Worm (Caenorhabditis elegans) whole organism, young adult: ENCODE measurements around the gene srb-3.

Experiments used
- B0261.1 ChIP-seq: sonication (generic microtip); optimal IDR thresholded peaks from 2 replicates; lab custom pipeline; 2016; ENCODE audit warnings: mild to moderate bottlenecking, missing genetic modification characterization, moderate library complexity, missing compliant biosample characterization
- B0336.3 ChIP-seq: fragments of 200-800 bp; sonication (Bioruptor generic); IDR thresholded peaks from 2 replicates; pipeline ENCODE4 v1.3.6; 2022; ENCODE audit warnings: missing genetic modification characterization, missing compliant biosample characterization
- C06A6.2 ChIP-seq: fragments of 200-800 bp; sonication (Bioruptor generic); conservative IDR thresholded peaks from 2 replicates; pipeline ENCODE4 v1.3.6; 2022; ENCODE audit warnings: missing genetic modification characterization, missing compliant biosample characterization
- K11D2.4 ChIP-seq: fragments of 200-800 bp; sonication (Bioruptor generic); IDR thresholded peaks from 2 replicates; pipeline ENCODE4 v1.3.6; 2022; ENCODE audit warnings: missing genetic modification reagents, missing genetic modification characterization, missing compliant biosample characterization
- K12H6.12 ChIP-seq: fragments of 200-800 bp; sonication (Bioruptor generic); optimal IDR thresholded peaks from 2 replicates; lab custom pipeline; 2018; ENCODE audit warnings: mild to moderate bottlenecking, missing genetic modification characterization, missing compliant biosample characterization
- T26A5.8 ChIP-seq: sonication (generic microtip); optimal IDR thresholded peaks from 2 replicates; lab custom pipeline; 2016; ENCODE audit warnings: missing genetic modification characterization, missing compliant biosample characterization
- Y53G8AR.9 ChIP-seq: fragments of 200-800 bp; sonication (Bioruptor generic); conservative IDR thresholded peaks from 2 replicates; pipeline ENCODE4 v1.3.6; 2022; ENCODE audit warnings: missing genetic modification reagents, missing genetic modification characterization, missing compliant biosample characterization
- Y79H2A.3 ChIP-seq: fragments of 200-800 bp; sonication (Bioruptor generic); conservative IDR thresholded peaks from 2 replicates; pipeline ENCODE4 v1.3.6; 2022; ENCODE audit warnings: missing genetic modification reagents, missing genetic modification characterization, missing compliant biosample characterization
- ZK185.1 ChIP-seq: sonication (generic microtip); optimal IDR thresholded peaks from 2 replicates; lab custom pipeline; 2016; ENCODE audit warnings: mild to moderate bottlenecking, missing genetic modification characterization, missing compliant biosample characterization; ENCODE audit not compliant: poor library complexity, severe bottlenecking
- atf-7 ChIP-seq: sonication (generic microtip); optimal IDR thresholded peaks from 2 replicates; lab custom pipeline; 2017; ENCODE audit warnings: mild to moderate bottlenecking, missing genetic modification characterization, missing compliant biosample characterization
- attf-5 ChIP-seq: fragments of 200-800 bp; sonication (Bioruptor generic); optimal IDR thresholded peaks from 2 replicates; lab custom pipeline; 2018; ENCODE audit warnings: mild to moderate bottlenecking, missing genetic modification characterization, missing compliant biosample characterization
- attf-6 ChIP-seq: fragments of 200-800 bp; sonication (Bioruptor generic); IDR thresholded peaks from 2 replicates; pipeline ENCODE4 v1.3.6; 2022; ENCODE audit warnings: missing genetic modification reagents, missing genetic modification characterization, missing compliant biosample characterization
- ccch-3 ChIP-seq: fragments of 200-800 bp; sonication (Bioruptor generic); optimal IDR thresholded peaks from 2 replicates; lab custom pipeline; 2018; ENCODE audit warnings: mild to moderate bottlenecking, missing genetic modification characterization, missing compliant biosample characterization
- ceh-27 ChIP-seq: fragments of 200-800 bp; sonication (Bioruptor generic); optimal IDR thresholded peaks from 2 replicates; lab custom pipeline; 2018; ENCODE audit warnings: mild to moderate bottlenecking, missing genetic modification characterization, moderate library complexity, missing compliant biosample characterization
- chd-7 ChIP-seq: sonication (generic microtip); optimal IDR thresholded peaks from 2 replicates; lab custom pipeline; 2016; ENCODE audit warnings: mild to moderate bottlenecking, missing genetic modification characterization, moderate library complexity, missing compliant biosample characterization
- dox-1 ChIP-seq: fragments of 200-800 bp; sonication (Bioruptor generic); IDR thresholded peaks from 2 replicates; pipeline ENCODE4 v1.3.6; 2022; ENCODE audit warnings: missing genetic modification reagents, missing genetic modification characterization, missing compliant biosample characterization
- efl-1 ChIP-seq: fragments of 150-350 bp; optimal IDR thresholded peaks from 2 replicates; lab custom pipeline; 2014; ENCODE audit warnings: missing biosample characterization, missing genetic modification reagents, missing genetic modification characterization
- egl-44 ChIP-seq: fragments of 200-800 bp; sonication (Bioruptor generic); IDR thresholded peaks from 2 replicates; pipeline ENCODE4 v1.3.6; 2022; ENCODE audit warnings: missing genetic modification reagents, missing genetic modification characterization, missing compliant biosample characterization
- ekl-4 ChIP-seq: fragments of 200-800 bp; sonication (Bioruptor generic); IDR thresholded peaks from 2 replicates; pipeline ENCODE4 v1.3.6; 2022; ENCODE audit warnings: missing genetic modification reagents, missing genetic modification characterization, missing compliant biosample characterization
- gei-17 ChIP-seq: fragments of 200-800 bp; sonication (Bioruptor generic); optimal IDR thresholded peaks from 2 replicates; lab custom pipeline; 2018; ENCODE audit warnings: mild to moderate bottlenecking, missing genetic modification characterization, missing compliant biosample characterization
- hlh-12 ChIP-seq: sonication (generic microtip); optimal IDR thresholded peaks from 2 replicates; lab custom pipeline; 2016; ENCODE audit warnings: missing genetic modification characterization, missing compliant biosample characterization
- hmg-1.2 ChIP-seq: fragments of 200-800 bp; sonication (Bioruptor generic); IDR thresholded peaks from 2 replicates; pipeline ENCODE4 v1.3.6; 2022; ENCODE audit warnings: missing genetic modification reagents, missing genetic modification characterization, missing compliant biosample characterization
- let-526 ChIP-seq: fragments of 200-800 bp; sonication (Bioruptor generic); IDR thresholded peaks from 2 replicates; pipeline ENCODE4 v1.3.6; 2022; ENCODE audit warnings: missing genetic modification reagents, missing genetic modification characterization, missing compliant biosample characterization
- let-607 ChIP-seq, 2 experiments: fragments of 200-800 bp in 1 of 2; sonication (Bioruptor generic) in 1 of 2; sonication (generic microtip) in 1 of 2; optimal IDR thresholded peaks; 2 replicates each; lab custom pipeline; 2016 to 2018; ENCODE audit warnings: mild to moderate bottlenecking in 2 of 2, missing compliant biosample characterization in 2 of 2, missing genetic modification characterization in 2 of 2, moderate library complexity in 2 of 2, missing genotype in 1 of 2
- lin-26 ChIP-seq: fragments of 200-800 bp; sonication (Bioruptor generic); IDR thresholded peaks from 2 replicates; pipeline ENCODE4 v1.3.6; 2022; ENCODE audit warnings: missing genetic modification reagents, missing genetic modification characterization, missing compliant biosample characterization
- lin-35 ChIP-seq, 3 experiments: fragments of 150-350 bp in 2 of 3; sonication (generic microtip) in 1 of 3; optimal IDR thresholded peaks; 2 replicates each; lab custom pipeline; 2014 to 2018; ENCODE audit warnings: missing biosample characterization in 3 of 3, missing genetic modification characterization in 3 of 3, missing genetic modification reagents in 3 of 3
- lin-40 ChIP-seq: sonication (generic microtip); optimal IDR thresholded peaks from 2 replicates; lab custom pipeline; 2016; ENCODE audit warnings: missing genetic modification characterization, mild to moderate bottlenecking, missing compliant biosample characterization, missing genotype, missing genetic modification reagents
- lin-54 ChIP-seq: fragments of 200-800 bp; sonication (Bioruptor generic); optimal IDR thresholded peaks from 2 replicates; lab custom pipeline; 2018; ENCODE audit warnings: mild to moderate bottlenecking, missing genetic modification characterization, missing compliant biosample characterization
- madf-10 ChIP-seq: sonication (generic microtip); optimal IDR thresholded peaks from 2 replicates; lab custom pipeline; 2016; ENCODE audit warnings: mild to moderate bottlenecking, missing genetic modification characterization, missing compliant biosample characterization
- madf-6 ChIP-seq: fragments of 200-800 bp; sonication (Bioruptor generic); IDR thresholded peaks from 2 replicates; pipeline ENCODE4 v1.3.6; 2022; ENCODE audit warnings: missing genetic modification reagents, missing genetic modification characterization, missing compliant biosample characterization
- madf-8 ChIP-seq: fragments of 200-800 bp; sonication (Bioruptor generic); conservative IDR thresholded peaks from 2 replicates; pipeline ENCODE4 v1.3.6; 2022; ENCODE audit warnings: missing genetic modification reagents, missing genetic modification characterization, missing compliant biosample characterization
- mcd-1 ChIP-seq: fragments of 200-800 bp; sonication (Bioruptor generic); IDR thresholded peaks from 2 replicates; pipeline ENCODE4 v1.3.6; 2022; ENCODE audit warnings: missing genetic modification reagents, missing genetic modification characterization, missing compliant biosample characterization
- mel-28 ChIP-seq: sonication (generic microtip); optimal IDR thresholded peaks from 2 replicates; lab custom pipeline; 2016; ENCODE audit warnings: borderline replicate concordance, mild to moderate bottlenecking, missing genetic modification characterization, missing compliant biosample characterization
- nhr-80 ChIP-seq: sonication (generic microtip); optimal IDR thresholded peaks from 2 replicates; lab custom pipeline; 2016; ENCODE audit warnings: missing genetic modification characterization, missing compliant biosample characterization
- nhr-90 ChIP-seq: sonication (generic microtip); optimal IDR thresholded peaks from 2 replicates; lab custom pipeline; 2016; ENCODE audit warnings: missing genotype, mild to moderate bottlenecking, missing genetic modification characterization, missing compliant biosample characterization
- repo-1 ChIP-seq: sonication (generic microtip); optimal IDR thresholded peaks from 2 replicates; lab custom pipeline; 2017; ENCODE audit warnings: mild to moderate bottlenecking, missing genetic modification characterization, missing compliant biosample characterization
- snpc-3.4 ChIP-seq: sonication (generic microtip); optimal IDR thresholded peaks from 2 replicates; lab custom pipeline; 2017; ENCODE audit warnings: missing genetic modification characterization, mild to moderate bottlenecking, missing compliant biosample characterization, antibody characterized with exemption, moderate library complexity, missing genotype, missing genetic modification reagents
- snpc-4 ChIP-seq, 5 experiments: fragments of 150-350 bp in 1 of 5; sonication (generic microtip) in 4 of 5; optimal IDR thresholded peaks; 2 replicates each; lab custom pipeline; 2014 to 2018; ENCODE audit warnings: missing genetic modification characterization in 5 of 5, missing biosample characterization in 3 of 5, antibody characterized with exemption in 2 of 5, mild to moderate bottlenecking in 2 of 5, missing compliant biosample characterization in 2 of 5, missing genotype in 2 of 5, moderate library complexity in 2 of 5, missing genetic modification reagents in 1 of 5
- somi-1 ChIP-seq: fragments of 200-800 bp; sonication (Bioruptor generic); optimal IDR thresholded peaks from 2 replicates; lab custom pipeline; 2018; ENCODE audit warnings: mild to moderate bottlenecking, missing genetic modification characterization, missing compliant biosample characterization
- sptf-2 ChIP-seq: fragments of 200-800 bp; sonication (Bioruptor generic); optimal IDR thresholded peaks from 2 replicates; lab custom pipeline; 2018; ENCODE audit warnings: mild to moderate bottlenecking, missing genetic modification characterization, missing compliant biosample characterization
- tbp1 ChIP-seq: fragments of 200-800 bp; sonication (Bioruptor generic); optimal IDR thresholded peaks from 2 replicates; lab custom pipeline; 2018; ENCODE audit warnings: mild to moderate bottlenecking, missing genetic modification characterization, missing compliant biosample characterization
- tbx-9 ChIP-seq: sonication (generic microtip); optimal IDR thresholded peaks from 2 replicates; lab custom pipeline; 2016; ENCODE audit warnings: borderline replicate concordance, missing genetic modification characterization, inconsistent platforms, missing compliant biosample characterization
- tlf-1 ChIP-seq: fragments of 200-800 bp; sonication (Bioruptor generic); optimal IDR thresholded peaks from 2 replicates; lab custom pipeline; 2018; ENCODE audit warnings: mild to moderate bottlenecking, missing genetic modification characterization, missing compliant biosample characterization
- zfh-2 ChIP-seq: fragments of 200-800 bp; sonication (Bioruptor generic); conservative IDR thresholded peaks from 2 replicates; pipeline ENCODE4 v1.3.6; 2022; ENCODE audit warnings: missing genetic modification reagents, missing genetic modification characterization, missing compliant biosample characterization
- ztf-18 ChIP-seq: sonication (generic microtip); optimal IDR thresholded peaks from 2 replicates; lab custom pipeline; 2016; ENCODE audit warnings: missing genotype, mild to moderate bottlenecking, missing genetic modification characterization, missing compliant biosample characterization
- ztf-26 ChIP-seq: sonication (generic microtip); optimal IDR thresholded peaks from 2 replicates; lab custom pipeline; 2017; ENCODE audit warnings: missing genetic modification characterization, missing compliant biosample characterization

Gene srb-3

DNA sequence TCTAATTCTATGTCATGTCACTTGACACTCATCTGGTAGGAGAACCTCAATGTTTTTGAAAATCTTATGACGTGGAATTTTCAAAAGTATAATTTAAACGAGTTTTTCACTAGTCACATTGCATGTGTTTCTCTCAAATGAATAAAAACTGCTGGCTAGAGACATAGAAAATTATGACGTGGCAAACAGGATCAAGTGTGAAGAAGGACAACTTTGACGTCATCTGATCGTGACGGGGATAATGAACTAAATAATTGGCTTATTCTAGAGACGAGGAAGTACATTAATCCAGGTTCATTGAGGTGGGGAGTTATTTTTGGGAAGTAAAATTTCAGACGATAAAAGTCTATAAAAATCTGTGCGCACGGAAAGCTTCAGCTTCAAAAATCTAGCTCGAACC lies 16.6 kb upstream of the srb-3 start:
- TF ChIP-seq ztf-26 (tag; lab: Kevin White, UChicago), result no peak
- no peak for TF ChIP-seq gei-17
- no peak for TF ChIP-seq Y53G8AR.9 (GFP tag; lab: Robert Waterston, UW)
- TF ChIP-seq B0261.1 (tag; lab: Kevin White, UChicago), result no peak
- TF ChIP-seq ekl-4, result no peak
- TF ChIP-seq mel-28 (tag; lab: Kevin White, UChicago), result no peak
- no peak for TF ChIP-seq lin-35 (GFP tag; optimal IDR thresholded peaks at IDR 0.05; lab: Kevin White, UChicago)
- no peak for TF ChIP-seq hlh-12 (tag; lab: Kevin White, UChicago)
- no peak for TF ChIP-seq ccch-3 (GFP tag; lab: Kevin White, UChicago)
- no peak for TF ChIP-seq sptf-2 (GFP tag; lab: Kevin White, UChicago)
- no peak for TF ChIP-seq snpc-3.4 (tag; lab: Kevin White, UChicago)
- TF ChIP-seq tlf-1 (GFP tag; lab: Kevin White, UChicago), result no peak

- TF ChIP-seq ztf-26 (tag; lab: Kevin White, UChicago) (peak; percentile 64), attf-6 (GFP tag; lab: Robert Waterston, UW) (no peak), ceh-27 (peak; percentile 63), mcd-1 (GFP tag; lab: Robert Waterston, UW) (peak; percentile 50), nhr-80 (tag; lab: Kevin White, UChicago) (peak; percentile 92), attf-5 (GFP tag; lab: Kevin White, UChicago) (peak; percentile 54), efl-1 (GFP tag; lab: Kevin White, UChicago) (no peak), hmg-1.2 (peak; percentile 74; the same call in 1 of the 2 replicates), T26A5.8 (no peak), let-607 (tag; optimal IDR thresholded peaks at IDR 0.05; lab: Kevin White, UChicago) (peak; percentile 93 to 94), Y53G8AR.9 (GFP tag; lab: Robert Waterston, UW) (peak; percentile 57; the same call in 1 of the 2 replicates), lin-35 (GFP tag; optimal IDR thresholded peaks at IDR 0.05; lab: Kevin White, UChicago) (peak in 1 of 3 experiments; percentile 60), snpc-4 (GFP tag; optimal IDR thresholded peaks at IDR 0.05; lab: Kevin White, UChicago) (no peak), snpc-4 (tag; optimal IDR thresholded peaks at IDR 0.05; lab: Kevin White, UChicago) (peak in 3 of 4 experiments; percentile 19 to 56 (median 29)), B0336.3 (GFP tag; lab: Robert Waterston, UW) (no peak; the same call in 1 of the 2 replicates), repo-1 (peak; percentile 61), dox-1 (GFP tag; lab: Robert Waterston, UW) (peak; percentile 52; the same call in 1 of the 2 replicates), Y79H2A.3 (GFP tag; lab: Robert Waterston, UW) (no peak), atf-7 (tag; lab: Kevin White, UChicago) (peak; percentile 84), zfh-2 (GFP tag; lab: Robert Waterston, UW) (peak; percentile 70), ztf-18 (tag; lab: Kevin White, UChicago) (peak; percentile 17), lin-54 (GFP tag; lab: Kevin White, UChicago) (peak; percentile 20), tbp1 (GFP tag; lab: Kevin White, UChicago) (peak; percentile 46), K11D2.4 (0 out of 2 replicates have a peak, but pooled peaks have one; percentile 50), nhr-90 (tag; lab: Kevin White, UChicago) (peak; percentile 60), madf-6 (peak; percentile 20; the same call in 1 of the 2 replicates), K12H6.12 (tag; lab: Kevin White, UChicago) (peak; percentile 52), ZK185.1 (peak; percentile 75), tbx-9 (tag; lab: Kevin White, UChicago) (no peak), chd-7 (peak; percentile 64), madf-10 (peak; percentile 22), lin-26 (GFP tag; lab: Robert Waterston, UW) (0 out of 2 replicates have a peak, but pooled peaks have one; percentile 24), somi-1 (GFP tag; lab: Kevin White, UChicago) (peak; percentile 55), lin-40 (peak; percentile 72), C06A6.2 (GFP tag; lab: Robert Waterston, UW) (peak; percentile 59; the same call in 1 of the 2 replicates), madf-8 (GFP tag; lab: Robert Waterston, UW) (no peak), let-526 (GFP tag; lab: Robert Waterston, UW) (peak; percentile 80), egl-44 (GFP tag; lab: Robert Waterston, UW) (peak; percentile 81; the same call in 1 of the 2 replicates)
Measured at ce11 chrII:5182451-5182850, 15.8 kb upstream of the srb-3 start.
